Worm (Caenorhabditis elegans): ENCODE data around the gene F55A11.7.

The F55A11.7 gene

DNA sequence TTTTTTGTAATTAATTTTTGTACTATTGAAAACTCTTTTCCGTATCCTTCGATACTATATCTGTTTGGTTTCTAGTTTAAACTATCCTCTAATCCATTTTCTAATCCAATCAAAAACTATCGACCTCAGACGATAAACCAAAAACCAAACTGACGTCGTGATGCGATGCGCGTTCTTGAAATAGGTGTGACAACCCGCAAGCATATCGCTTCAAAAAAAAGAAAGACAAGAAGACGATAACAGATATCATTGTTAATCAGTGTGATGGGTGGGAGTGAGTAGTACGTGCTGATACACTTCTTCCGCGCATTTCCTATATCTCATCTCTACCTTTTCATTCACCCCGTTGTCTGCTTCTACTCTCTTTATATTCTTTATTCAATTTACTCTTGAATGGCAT lies 47.4 kb downstream of the F55A11.7 start, which contains the start of gene T04F3.1:
TSS of gene T04F3.1 (plus strand) at position 246 of the 400 bp plus-strand sequence.
- peak; percentile 58 for TF ChIP-seq mxl-3 (GFP tag; optimal IDR thresholded peaks at IDR 0.05)
- peak; percentile 75 for TF ChIP-seq nhr-28 (tag; optimal IDR thresholded peaks at IDR 0.05)
- TF ChIP-seq hlh-11 (tag; optimal IDR thresholded peaks at IDR 0.05), result peak; percentile 36
- TF ChIP-seq aha-1 (tag), result peak; percentile 57
- TF ChIP-seq hlh-30 (tag; optimal IDR thresholded peaks at IDR 0.05; ENCODE audit: insufficient read depth), result peak; percentile 0
- no peak for TF ChIP-seq snpc-4 (tag; optimal IDR thresholded peaks at IDR 0.05)
- TF ChIP-seq mdl-1 (tag; optimal IDR thresholded peaks at IDR 0.05), result peak in 1 of 2 experiments; percentile 60
- TF ChIP-seq lin-39 (tag; optimal IDR thresholded peaks at IDR 0.05), result no peak
- peak; percentile 55 for TF ChIP-seq nhr-48 (tag; optimal IDR thresholded peaks at IDR 0.05)
- no peak for TF ChIP-seq sdz-12 (GFP tag; optimal IDR thresholded peaks at IDR 0.05)

DNA sequence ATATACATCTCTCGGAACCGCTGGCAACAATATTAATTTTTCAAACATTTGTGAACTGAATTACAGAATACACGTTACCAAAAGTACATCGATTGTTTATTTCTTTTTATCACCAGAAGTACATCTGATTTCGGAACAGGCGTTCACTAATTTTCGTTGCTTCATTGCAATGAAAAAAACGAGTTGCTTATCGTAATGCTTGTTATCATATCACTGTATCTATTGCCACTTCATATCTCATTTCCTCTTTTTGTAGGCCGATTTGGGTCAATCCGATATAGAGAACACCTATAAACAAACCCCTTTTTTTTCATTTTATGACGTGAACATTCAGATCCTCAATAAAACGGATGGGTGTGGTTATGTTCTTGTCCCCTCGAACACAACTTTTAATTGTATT lies 49.9 kb downstream of the F55A11.7 start:
- TF ChIP-seq lsy-2 (tag; optimal IDR thresholded peaks at IDR 0.05) (no peak), lim-7 (GFP tag; IDR thresholded peaks at IDR 0.05) (no peak), daf-12 (tag; optimal IDR thresholded peaks at IDR 0.05) (no peak), nhr-28 (tag; optimal IDR thresholded peaks at IDR 0.05) (no peak), ceh-20 (GFP tag; IDR thresholded peaks at IDR 0.05) (no peak)

DNA sequence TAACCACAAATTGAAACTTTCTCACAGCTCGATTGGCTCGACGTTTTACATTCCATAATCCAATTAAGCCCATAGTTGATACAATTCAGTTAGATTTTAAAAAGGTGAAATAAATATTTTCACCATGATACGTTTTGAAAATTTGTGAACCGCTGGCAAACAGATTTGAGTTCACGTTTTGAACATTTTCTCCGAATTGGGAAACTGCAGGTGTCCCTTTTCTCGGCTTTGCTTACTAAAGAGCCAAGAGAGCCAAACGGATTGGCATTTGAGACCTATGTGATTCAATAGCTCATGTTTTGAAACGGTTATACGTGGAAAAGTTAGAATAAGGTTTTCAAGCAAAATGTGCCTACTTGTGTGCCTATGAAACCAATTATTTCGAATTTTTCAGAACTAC lies 50.3 kb downstream of the F55A11.7 start, which contains the start of gene spe-42:
TSS of gene spe-42 (minus strand) at position 101 of the 400 bp plus-strand sequence.
- no peak for TF ChIP-seq zip-2 (tag; optimal IDR thresholded peaks at IDR 0.05)
- no peak for TF ChIP-seq nhr-6 (tag; optimal IDR thresholded peaks at IDR 0.05)
- no peak for TF ChIP-seq spr-1 (tag; optimal IDR thresholded peaks at IDR 0.05)
- no peak for TF ChIP-seq daf-12 (tag; optimal IDR thresholded peaks at IDR 0.05)
- no peak for TF ChIP-seq tra-1 (GFP tag; IDR thresholded peaks at IDR 0.05)
- TF ChIP-seq nhr-10 (tag; optimal IDR thresholded peaks at IDR 0.05), result no peak
- no peak for TF ChIP-seq ceh-62 (tag; optimal IDR thresholded peaks at IDR 0.05)
- TF ChIP-seq lin-13 (GFP tag; optimal IDR thresholded peaks at IDR 0.05), result no peak
- TF ChIP-seq Y75B8A.6 (GFP tag; IDR thresholded peaks at IDR 0.05), result no peak
- TF ChIP-seq ama-1 (optimal IDR thresholded peaks at IDR 0.05), result no peak
- no peak for TF ChIP-seq F10B5.3 (tag; optimal IDR thresholded peaks at IDR 0.05)

Measured in whole organism, L4 larva.